Worm (Caenorhabditis elegans) whole organism, L1 larva: ENCODE measurements around the gene C01G10.10.
"Not testable (repeated sequence)": the region's sequence is repeated elsewhere in the genome, so short reads cannot be mapped to it uniquely, and the experiment has no call there.

Experiments used
- C34B4.2 ChIP-seq: sonication (generic microtip); optimal IDR thresholded peaks from 2 replicates; lab custom pipeline; 2017; ENCODE audit warnings: mild to moderate bottlenecking, missing genetic modification characterization, missing compliant biosample characterization
- Y116A8C.19 ChIP-seq: sonication (generic microtip); optimal IDR thresholded peaks from 2 replicates; lab custom pipeline; 2016; ENCODE audit warnings: missing compliant biosample characterization, missing genetic modification characterization, borderline replicate concordance
- alr-1 ChIP-seq: fragments of 200-800 bp; sonication (Bioruptor generic); optimal IDR thresholded peaks from 2 replicates; lab custom pipeline; 2018; ENCODE audit warnings: borderline replicate concordance, mild to moderate bottlenecking, missing genetic modification characterization, missing compliant biosample characterization
- ceh-88 ChIP-seq: fragments of 200-800 bp; sonication (Bioruptor generic); IDR thresholded peaks from 2 replicates; pipeline ENCODE4 v1.3.6; 2022; ENCODE audit warnings: missing genetic modification characterization, missing compliant biosample characterization
- dpl-1 ChIP-seq, 3 experiments: fragments of 150-350 bp in 2 of 3; sonication (generic microtip) in 1 of 3; optimal IDR thresholded peaks; 2 replicates each; lab custom pipeline; 2014 to 2017; ENCODE audit warnings: missing biosample characterization in 3 of 3, missing genetic modification characterization in 3 of 3, missing genetic modification reagents in 3 of 3
- dsc-1 ChIP-seq: sonication (generic microtip); optimal IDR thresholded peaks from 2 replicates; lab custom pipeline; 2016; ENCODE audit warnings: mild to moderate bottlenecking, missing genetic modification characterization, missing compliant biosample characterization
- efl-1 ChIP-seq, 4 experiments: fragments of 150-350 bp; optimal IDR thresholded peaks in 3 of 4; peaks in 1 of 4; 1 replicate in 1 of 4; 2 replicates in 3 of 4; lab custom pipeline; 2014; ENCODE audit warnings: missing biosample characterization in 2 of 4, missing genetic modification characterization in 2 of 4, missing genetic modification reagents in 2 of 4
- efl-3 ChIP-seq: fragments of 200-800 bp; sonication (Bioruptor generic); optimal IDR thresholded peaks from 2 replicates; lab custom pipeline; 2018; ENCODE audit warnings: mild to moderate bottlenecking, missing genetic modification characterization, missing compliant biosample characterization
- ets-5 ChIP-seq: fragments of 200-800 bp; sonication (Bioruptor generic); IDR thresholded peaks from 2 replicates; pipeline ENCODE4 v1.3.6; 2022; ENCODE audit warnings: missing genetic modification characterization, missing compliant biosample characterization
- fkh-4 ChIP-seq: sonication (generic microtip); optimal IDR thresholded peaks from 2 replicates; lab custom pipeline; 2016; ENCODE audit warnings: missing compliant biosample characterization, missing genetic modification characterization, borderline replicate concordance
- grh-1 ChIP-seq: fragments of 200-800 bp; sonication (Bioruptor generic); IDR thresholded peaks from 2 replicates; pipeline ENCODE4 v1.3.6; 2022; ENCODE audit warnings: missing genetic modification reagents, missing genetic modification characterization, missing compliant biosample characterization
- lin-13 ChIP-seq: fragments of 150-350 bp; optimal IDR thresholded peaks from 2 replicates; lab custom pipeline; 2014; ENCODE audit warnings: missing biosample characterization, missing genetic modification reagents, missing genetic modification characterization
- lir-3 ChIP-seq: sonication (generic microtip); optimal IDR thresholded peaks from 2 replicates; lab custom pipeline; 2016; ENCODE audit warnings: mild to moderate bottlenecking, missing genetic modification characterization, moderate library complexity, missing compliant biosample characterization; ENCODE audit not compliant: poor library complexity
- mdl-1 ChIP-seq, 2 experiments: fragments of 150-350 bp; optimal IDR thresholded peaks; 2 replicates each; lab custom pipeline; 2014 to 2017; ENCODE audit warnings: missing biosample characterization in 2 of 2, missing genetic modification characterization in 2 of 2, inconsistent platforms in 1 of 2
- mef-2 ChIP-seq: fragments of 150-350 bp; optimal IDR thresholded peaks from 2 replicates; lab custom pipeline; 2014; ENCODE audit warnings: missing biosample characterization, missing genetic modification characterization
- nhr-20 ChIP-seq: sonication (generic microtip); optimal IDR thresholded peaks from 2 replicates; lab custom pipeline; 2016; ENCODE audit warnings: mild to moderate bottlenecking, missing genetic modification characterization, missing compliant biosample characterization
- nhr-237 ChIP-seq: fragments of 150-350 bp; optimal IDR thresholded peaks from 2 replicates; lab custom pipeline; 2014; ENCODE audit warnings: missing biosample characterization, missing genetic modification characterization
- nhr-28 ChIP-seq: fragments of 150-350 bp; optimal IDR thresholded peaks from 2 replicates; lab custom pipeline; 2014; ENCODE audit warnings: missing biosample characterization, missing genetic modification characterization
- nhr-71 ChIP-seq: sonication (generic microtip); optimal IDR thresholded peaks from 2 replicates; lab custom pipeline; 2016; ENCODE audit warnings: mild to moderate bottlenecking, missing genetic modification characterization, moderate library complexity, missing compliant biosample characterization
- nhr-77 ChIP-seq: fragments of 150-350 bp; optimal IDR thresholded peaks from 2 replicates; lab custom pipeline; 2014; ENCODE audit warnings: missing biosample characterization, missing genetic modification characterization
- nhr-85 ChIP-seq: sonication (generic microtip); peaks from one replicate; lab custom pipeline; 2016; ENCODE audit warnings: missing genetic modification characterization, inconsistent platforms, missing compliant biosample characterization
- nhr-90 ChIP-seq: sonication (generic microtip); optimal IDR thresholded peaks from 2 replicates; lab custom pipeline; 2016; ENCODE audit warnings: mild to moderate bottlenecking, missing genetic modification characterization, missing compliant biosample characterization; ENCODE audit not compliant: poor library complexity
- skn-1 ChIP-seq: fragments of 150-350 bp; optimal IDR thresholded peaks from 2 replicates; lab custom pipeline; 2014; ENCODE audit warnings: missing biosample characterization, missing genetic modification characterization
- unc-30 ChIP-seq: sonication (generic microtip); optimal IDR thresholded peaks from 2 replicates; lab custom pipeline; 2017; ENCODE audit warnings: missing biosample characterization, missing genetic modification characterization
- unc-62 ChIP-seq: fragments of 150-350 bp; optimal IDR thresholded peaks from 2 replicates; lab custom pipeline; 2014; ENCODE audit warnings: missing biosample characterization, missing genetic modification reagents, missing genetic modification characterization
- vab-15 ChIP-seq: sonication (generic microtip); optimal IDR thresholded peaks from 2 replicates; lab custom pipeline; 2017; ENCODE audit warnings: missing genotype, mild to moderate bottlenecking, missing genetic modification characterization, missing compliant biosample characterization
- xbp-1 ChIP-seq: sonication (generic microtip); optimal IDR thresholded peaks from 2 replicates; lab custom pipeline; 2016; ENCODE audit warnings: missing genetic modification characterization, missing compliant biosample characterization
- zip-4 ChIP-seq: fragments of 200-800 bp; sonication (Bioruptor generic); optimal IDR thresholded peaks from 2 replicates; lab custom pipeline; 2018; ENCODE audit warnings: mild to moderate bottlenecking, missing genetic modification characterization, moderate library complexity, missing compliant biosample characterization

The C01G10.10 gene

DNA sequence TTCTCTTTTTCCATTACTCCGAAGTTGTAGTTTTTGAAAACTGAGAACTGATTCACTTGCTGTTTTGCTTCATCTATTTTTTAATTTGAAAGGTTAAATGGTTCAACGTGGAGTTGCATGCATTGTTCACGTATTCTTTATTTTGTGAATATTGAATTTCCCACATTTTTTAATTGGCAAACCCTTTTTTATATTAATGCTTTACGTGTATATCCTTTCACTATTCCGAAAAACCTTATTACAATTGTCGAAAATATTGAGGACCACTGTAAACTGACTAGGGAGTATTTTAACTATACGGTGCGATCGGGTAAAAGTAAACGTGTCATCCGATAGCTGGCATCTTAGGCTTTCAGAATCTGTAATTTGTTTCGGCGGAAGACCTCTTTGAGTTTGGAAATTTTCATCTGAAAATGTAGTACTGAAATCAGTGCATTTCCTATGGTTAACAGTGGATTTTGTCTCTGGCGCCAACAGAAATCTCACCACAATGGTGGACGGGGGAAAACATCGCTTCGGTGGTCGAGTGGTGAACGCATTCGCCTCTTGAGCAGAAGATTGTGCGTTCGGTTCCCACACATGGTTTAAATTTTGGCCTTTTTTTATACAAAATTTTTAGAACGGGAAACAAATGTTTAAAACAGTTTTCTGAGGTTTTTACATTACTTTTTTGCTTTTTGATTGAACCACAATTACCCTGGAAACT, 23.8 kb upstream of the C01G10.10 start, which contains the start of gene C01G10.14:
Gene C01G10.14, minus strand, starts transcription at position 51 of the 706 bp plus-strand sequence.
- not testable (repeated sequence) for TF ChIP-seq xbp-1 (tag; lab: Kevin White, UChicago); mdl-1 (tag; optimal IDR thresholded peaks at IDR 0.05; lab: Kevin White, UChicago); ceh-88 (GFP tag; lab: Robert Waterston, UW)

- TF ChIP-seq grh-1 (GFP tag; lab: Robert Waterston, UW) (no peak), nhr-28 (tag; lab: Kevin White, UChicago) (no peak), mef-2 (tag; lab: Kevin White, UChicago) (no peak), Y116A8C.19 (tag; lab: Kevin White, UChicago) (no peak), nhr-237 (tag; lab: Kevin White, UChicago) (no peak), skn-1 (tag; lab: Kevin White, UChicago) (no peak), nhr-20 (no peak), lir-3 (tag; lab: Kevin White, UChicago) (no peak), ets-5 (GFP tag; lab: Robert Waterston, UW) (no peak), nhr-71 (tag; lab: Kevin White, UChicago) (no peak), lin-13 (GFP tag; lab: Kevin White, UChicago) (no peak), fkh-4 (no peak)
- TF ChIP-seq, all 84 proteins: peak for 0
Measured at ce11 chrV:15099447-15099846, 17.2 kb upstream of the C01G10.10 start, which contains the start of gene C01G10.1. C01G10.1 (plus strand) TSS chrV:15099747.

DNA sequence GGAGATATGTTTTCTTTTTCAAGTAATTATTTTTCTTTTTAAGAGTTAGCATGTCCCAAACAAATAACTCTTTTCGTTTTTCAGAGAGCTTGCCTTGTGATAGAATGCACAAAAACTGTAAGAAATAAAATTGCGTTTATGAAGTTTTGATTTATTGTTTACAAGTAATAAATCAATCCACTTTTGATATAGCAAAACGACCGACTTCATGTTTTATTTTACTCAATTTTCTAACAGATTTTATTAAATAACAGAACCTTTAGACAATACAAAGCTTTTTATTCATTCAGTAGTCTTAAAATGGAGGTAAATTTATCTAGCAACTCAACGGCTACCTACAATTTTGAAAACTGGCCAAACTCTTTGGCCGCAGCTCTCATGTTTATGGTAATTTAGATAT, 12.5 kb upstream of the C01G10.10 start, which contains the start of gene srx-78:
Gene srx-78, plus strand, starts transcription at position 301 of the 400 bp plus-strand sequence.
- TF ChIP-seq skn-1 (tag; lab: Kevin White, UChicago): no peak
- no peak for TF ChIP-seq nhr-85 (tag; lab: Kevin White, UChicago)
- no peak for TF ChIP-seq mef-2 (tag; lab: Kevin White, UChicago)
- TF ChIP-seq, all 84 proteins: peak for 0

DNA sequence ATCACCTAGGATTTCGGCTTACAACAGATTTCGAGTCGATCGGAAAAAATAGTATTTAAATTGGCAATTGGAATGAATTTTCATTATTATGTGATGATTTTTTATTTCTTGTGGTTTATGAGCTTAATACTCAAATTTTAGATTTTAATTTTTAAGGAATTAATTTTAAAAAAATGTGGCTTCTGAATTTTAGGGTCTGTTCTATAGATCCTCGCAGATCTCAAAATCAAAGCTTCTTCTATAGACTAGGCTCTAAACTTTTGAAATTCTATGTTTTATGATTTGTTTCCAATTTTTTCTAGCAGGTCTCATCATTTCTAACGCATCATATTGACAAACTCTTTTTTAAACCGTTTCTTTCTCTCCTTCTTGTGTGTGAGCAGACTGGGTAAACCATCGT, 10.4 kb upstream of the C01G10.10 start, which contains the start of gene txt-12:
Gene txt-12, plus strand, starts transcription at position 301 of the 400 bp plus-strand sequence.
- TF ChIP-seq lin-13 (GFP tag; lab: Kevin White, UChicago): no peak
- peak; percentile 14 for TF ChIP-seq nhr-77
- TF ChIP-seq, all 84 proteins: peak for 1

ce11 chrV:15090457-15090856, 8.2 kb upstream of the C01G10.10 start, which contains the start of gene C01G10.17:
C01G10.17 (plus strand) TSS chrV:15090757.
- TF ChIP-seq alr-1 (tag; lab: Kevin White, UChicago) (no peak), unc-62 (no peak), nhr-77 (no peak), vab-15 (tag; lab: Kevin White, UChicago) (no peak), dsc-1 (no peak), efl-3 (GFP tag; lab: Kevin White, UChicago) (no peak), zip-4 (no peak), nhr-90 (tag; lab: Kevin White, UChicago) (no peak), unc-30 (no peak), dpl-1 (GFP tag; optimal IDR thresholded peaks at IDR 0.05; lab: Kevin White, UChicago) (no peak), C34B4.2 (tag; lab: Kevin White, UChicago) (no peak), fkh-4 (no peak)
- TF ChIP-seq, all 84 proteins: peak for 0

DNA sequence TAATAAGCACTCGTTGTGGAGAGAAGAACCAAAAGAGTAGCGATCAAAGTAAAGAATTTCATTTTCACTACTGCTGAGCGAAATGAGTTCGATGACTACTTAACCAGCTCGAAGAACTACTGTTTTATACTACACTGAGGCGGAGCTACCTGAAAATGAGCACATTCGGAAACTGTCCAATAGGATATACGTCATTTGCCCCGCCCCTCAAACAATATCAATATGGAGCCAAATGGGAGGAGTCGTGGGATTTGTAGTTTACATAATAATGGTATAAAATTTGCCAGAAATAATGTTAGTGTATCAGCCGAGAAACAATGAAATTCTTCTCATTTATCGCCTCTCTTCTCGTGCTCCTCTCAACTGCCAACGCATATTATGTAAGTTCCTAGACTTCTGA, 7.2 kb upstream of the C01G10.10 start, which contains the start of the genes C01G10.5 and C01G10.4:
Gene C01G10.5, minus strand, starts transcription at position 101 of the 400 bp plus-strand sequence.
Gene C01G10.4, plus strand, starts transcription at position 303 of the 400 bp plus-strand sequence.
- TF ChIP-seq nhr-90 (tag; lab: Kevin White, UChicago) (no peak), efl-1 (optimal IDR thresholded peaks at IDR 0.05; lab: Kevin White, UChicago) (no peak), efl-1 (GFP tag; optimal IDR thresholded peaks at IDR 0.05 in 1 of 2; lab: Kevin White, UChicago) (peak in 1 of 2 experiments; percentile 13)
